Worm (Caenorhabditis elegans) whole organism, early embryonic: ENCODE data around the gene hil-1.

Source experiments
- B0310.2 ChIP-seq: sonication (generic microtip); optimal IDR thresholded peaks from 2 replicates; lab custom pipeline; 2016; ENCODE audit warnings: mild to moderate bottlenecking, missing genetic modification characterization, missing compliant biosample characterization
- F13C5.2 ChIP-seq: sonication (generic microtip); optimal IDR thresholded peaks from 2 replicates; lab custom pipeline; 2017; ENCODE audit warnings: mild to moderate bottlenecking, missing genetic modification characterization, inconsistent platforms, missing compliant biosample characterization
- aly-1 ChIP-seq: sonication (generic microtip); optimal IDR thresholded peaks from 2 replicates; lab custom pipeline; 2016; ENCODE audit warnings: missing genetic modification characterization, missing compliant biosample characterization
- ama-1 ChIP-seq: fragments of 150-350 bp; optimal IDR thresholded peaks from 2 replicates; lab custom pipeline; 2014
- ceh-13 ChIP-seq: fragments of 200-800 bp; sonication (Bioruptor generic); optimal IDR thresholded peaks from 2 replicates; lab custom pipeline; 2018; ENCODE audit warnings: mild to moderate bottlenecking, missing genetic modification characterization, missing compliant biosample characterization
- ceh-36 ChIP-seq: sonication (generic microtip); optimal IDR thresholded peaks from 2 replicates; lab custom pipeline; 2016; ENCODE audit warnings: missing genetic modification characterization, inconsistent platforms, missing compliant biosample characterization
- ets-7 ChIP-seq: sonication (generic microtip); optimal IDR thresholded peaks from 2 replicates; lab custom pipeline; 2016; ENCODE audit warnings: missing genotype, missing genetic modification characterization, missing compliant biosample characterization
- flt-1 ChIP-seq: fragments of 200-800 bp; sonication (Bioruptor generic); IDR thresholded peaks from 2 replicates; pipeline ENCODE4 v1.3.6; 2022; ENCODE audit warnings: missing genetic modification characterization, missing compliant biosample characterization
- hmbx-1 ChIP-seq: sonication (generic microtip); optimal IDR thresholded peaks from 2 replicates; lab custom pipeline; 2016; ENCODE audit warnings: mild to moderate bottlenecking, missing genetic modification characterization, missing compliant biosample characterization
- hmg-4 ChIP-seq: fragments of 200-800 bp; sonication (Bioruptor generic); optimal IDR thresholded peaks from 2 replicates; lab custom pipeline; 2018; ENCODE audit warnings: mild to moderate bottlenecking, missing genetic modification characterization, missing compliant biosample characterization
- hnd-1 ChIP-seq: sonication (generic microtip); optimal IDR thresholded peaks from 2 replicates; lab custom pipeline; 2016; ENCODE audit warnings: missing genetic modification characterization, missing compliant biosample characterization
- pes-1 ChIP-seq: fragments of 200-800 bp; sonication (Bioruptor generic); IDR thresholded peaks from 2 replicates; pipeline ENCODE4 v1.3.6; 2022; ENCODE audit warnings: missing genetic modification reagents, missing genetic modification characterization, missing compliant biosample characterization
- scrt-1 ChIP-seq: fragments of 200-800 bp; sonication (Bioruptor generic); IDR thresholded peaks from 2 replicates; pipeline ENCODE4 v1.3.6; 2022; ENCODE audit warnings: missing genetic modification characterization, missing compliant biosample characterization
- sea-1 ChIP-seq: fragments of 200-800 bp; sonication (Bioruptor generic); conservative IDR thresholded peaks from 2 replicates; pipeline ENCODE4 v1.3.6; 2022; ENCODE audit warnings: missing genetic modification characterization, missing compliant biosample characterization
- tbx-11 ChIP-seq: fragments of 200-800 bp; sonication (Bioruptor generic); IDR thresholded peaks from 2 replicates; pipeline ENCODE4 v1.3.6; 2022; ENCODE audit warnings: missing genetic modification characterization, missing compliant biosample characterization
- tbx-37 ChIP-seq: fragments of 200-800 bp; sonication (Bioruptor generic); conservative IDR thresholded peaks from 2 replicates; pipeline ENCODE4 v1.3.6; 2022; ENCODE audit warnings: missing genetic modification reagents, missing genetic modification characterization, missing compliant biosample characterization
- tra-4 ChIP-seq: sonication (generic microtip); optimal IDR thresholded peaks from 2 replicates; lab custom pipeline; 2017; ENCODE audit warnings: missing genetic modification characterization, missing compliant biosample characterization

The hil-1 gene

DNA sequence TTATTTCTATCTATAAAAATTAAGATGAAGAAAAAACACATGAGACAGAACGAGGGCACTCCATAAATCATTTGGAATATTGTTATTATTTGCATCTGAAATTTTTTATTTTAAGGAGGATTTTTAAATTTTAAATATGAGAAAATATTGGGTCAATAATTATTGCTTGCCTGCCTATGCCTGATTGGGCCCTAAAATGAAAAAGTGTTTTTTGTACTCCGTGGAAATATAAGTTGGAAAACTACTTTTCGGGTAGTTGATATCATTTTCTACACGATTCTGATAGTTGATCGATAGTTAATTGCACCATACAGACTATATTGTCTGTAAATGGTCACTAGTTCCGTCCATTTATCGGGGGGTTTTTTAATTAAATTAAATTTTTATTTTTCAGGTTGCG, 21.3 kb upstream of the hil-1 start, which contains the start of gene srg-55:
Gene srg-55, minus strand, starts transcription at position 101 of the 400 bp plus-strand sequence.
- TF ChIP-seq ama-1 (lab: Kevin White, UChicago) (no peak), scrt-1 (GFP tag; lab: Robert Waterston, UW) (no peak), hmbx-1 (tag; lab: Kevin White, UChicago) (no peak), sea-1 (GFP tag; lab: Robert Waterston, UW) (no peak), tra-4 (no peak), B0310.2 (tag; lab: Kevin White, UChicago) (no peak), tbx-11 (no peak), pes-1 (no peak), ceh-36 (tag; lab: Kevin White, UChicago) (no peak), ceh-13 (GFP tag; lab: Kevin White, UChicago) (no peak), aly-1 (no peak), tbx-37 (GFP tag; lab: Robert Waterston, UW) (no peak), ets-7 (tag; lab: Kevin White, UChicago) (no peak), hnd-1 (no peak), flt-1 (GFP tag; lab: Robert Waterston, UW) (no peak), F13C5.2 (tag; lab: Kevin White, UChicago) (no peak), hmg-4 (GFP tag; lab: Kevin White, UChicago) (no peak)

- TF ChIP-seq tra-4: no peak
- TF ChIP-seq flt-1 (GFP tag; lab: Robert Waterston, UW): no peak
- TF ChIP-seq ceh-36 (tag; lab: Kevin White, UChicago): no peak
- no peak for TF ChIP-seq tbx-11
- no peak for TF ChIP-seq F13C5.2 (tag; lab: Kevin White, UChicago)
- no peak for TF ChIP-seq sea-1 (GFP tag; lab: Robert Waterston, UW)
- TF ChIP-seq tbx-37 (GFP tag; lab: Robert Waterston, UW): no peak
- TF ChIP-seq aly-1: no peak
- no peak for TF ChIP-seq hmbx-1 (tag; lab: Kevin White, UChicago)
- no peak for TF ChIP-seq B0310.2 (tag; lab: Kevin White, UChicago)
- no peak for TF ChIP-seq ceh-13 (GFP tag; lab: Kevin White, UChicago)
- TF ChIP-seq scrt-1 (GFP tag; lab: Robert Waterston, UW): no peak
- no peak for TF ChIP-seq hnd-1
Observed at ce11 chrV:14930168-14930567, 19.4 kb upstream of the hil-1 start.

- TF ChIP-seq tbx-11 (no peak), tra-4 (no peak), ceh-13 (GFP tag; lab: Kevin White, UChicago) (no peak)
Observed at ce11 chrV:14933450-14934218, 15.9 kb upstream of the hil-1 start.

DNA sequence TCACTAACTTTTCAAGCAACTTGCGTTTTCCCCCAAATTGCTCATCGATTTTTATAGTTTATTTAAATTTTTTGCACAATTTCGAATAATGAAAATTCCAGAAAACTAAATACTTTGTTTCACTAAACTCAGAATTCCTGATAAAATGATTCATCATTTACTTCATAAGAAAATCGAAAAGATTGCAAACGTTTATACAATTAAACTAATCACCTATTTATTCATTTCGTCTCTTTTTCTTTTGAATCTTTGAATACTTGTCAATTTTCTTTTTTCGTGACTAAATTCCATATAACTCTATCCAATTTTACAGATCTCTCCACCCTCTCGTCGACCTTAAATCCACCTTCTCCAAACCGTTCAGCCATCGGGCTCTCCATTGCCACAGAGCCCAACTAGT, 13.0 kb upstream of the hil-1 start, which contains the start of gene C30G7.2:
Gene C30G7.2, plus strand, starts transcription at position 301 of the 400 bp plus-strand sequence.
- no peak for TF ChIP-seq aly-1
- no peak for TF ChIP-seq sea-1 (GFP tag; lab: Robert Waterston, UW)
- no peak for TF ChIP-seq hmbx-1 (tag; lab: Kevin White, UChicago)
- TF ChIP-seq tbx-11: no peak
- TF ChIP-seq ets-7 (tag; lab: Kevin White, UChicago): no peak
- no peak for TF ChIP-seq ceh-36 (tag; lab: Kevin White, UChicago)
- no peak for TF ChIP-seq pes-1
- TF ChIP-seq flt-1 (GFP tag; lab: Robert Waterston, UW): no peak
- no peak for TF ChIP-seq F13C5.2 (tag; lab: Kevin White, UChicago)
- no peak for TF ChIP-seq hmg-4 (GFP tag; lab: Kevin White, UChicago)
- no peak for TF ChIP-seq tra-4
- no peak for TF ChIP-seq hnd-1
- no peak for TF ChIP-seq ceh-13 (GFP tag; lab: Kevin White, UChicago)
- no peak for TF ChIP-seq ama-1 (lab: Kevin White, UChicago)
- TF ChIP-seq scrt-1 (GFP tag; lab: Robert Waterston, UW): no peak
- no peak for TF ChIP-seq B0310.2 (tag; lab: Kevin White, UChicago)

DNA sequence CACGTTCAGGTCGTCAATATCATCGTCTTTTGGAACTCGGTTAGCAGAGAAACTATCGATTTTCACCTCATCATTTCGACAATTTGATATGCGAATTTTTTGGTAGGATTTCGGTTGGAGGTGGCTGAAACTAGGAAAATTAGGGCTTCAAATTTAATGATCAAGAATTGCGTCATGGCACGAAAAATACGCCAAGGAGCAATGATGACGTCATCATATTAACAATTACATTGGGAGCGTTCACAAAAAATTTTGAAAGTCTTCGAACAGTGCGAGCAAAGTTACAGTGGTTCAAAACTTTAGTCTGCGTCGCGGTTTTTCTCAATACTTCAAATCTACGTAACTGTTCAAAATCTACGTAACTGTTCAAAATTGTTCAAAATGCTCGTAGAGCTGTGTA, 6.7 kb upstream of the hil-1 start:
- no peak for TF ChIP-seq flt-1 (GFP tag; lab: Robert Waterston, UW)
- TF ChIP-seq hnd-1: no peak
- TF ChIP-seq ets-7 (tag; lab: Kevin White, UChicago): no peak
- no peak for TF ChIP-seq ama-1 (lab: Kevin White, UChicago)
- TF ChIP-seq F13C5.2 (tag; lab: Kevin White, UChicago): no peak
- no peak for TF ChIP-seq hmbx-1 (tag; lab: Kevin White, UChicago)
- TF ChIP-seq B0310.2 (tag; lab: Kevin White, UChicago): no peak
- no peak for TF ChIP-seq sea-1 (GFP tag; lab: Robert Waterston, UW)
- no peak for TF ChIP-seq pes-1
- TF ChIP-seq tbx-37 (GFP tag; lab: Robert Waterston, UW): no peak
- TF ChIP-seq scrt-1 (GFP tag; lab: Robert Waterston, UW): no peak
- TF ChIP-seq aly-1: no peak

- TF ChIP-seq tbx-37 (GFP tag; lab: Robert Waterston, UW) (no peak), B0310.2 (tag; lab: Kevin White, UChicago) (no peak), ama-1 (lab: Kevin White, UChicago) (no peak), hmg-4 (GFP tag; lab: Kevin White, UChicago) (no peak), ets-7 (tag; lab: Kevin White, UChicago) (no peak), flt-1 (GFP tag; lab: Robert Waterston, UW) (no peak), aly-1 (no peak), tra-4 (no peak), scrt-1 (GFP tag; lab: Robert Waterston, UW) (no peak), hmbx-1 (tag; lab: Kevin White, UChicago) (no peak), sea-1 (GFP tag; lab: Robert Waterston, UW) (no peak), F13C5.2 (tag; lab: Kevin White, UChicago) (no peak), ceh-13 (GFP tag; lab: Kevin White, UChicago) (no peak), tbx-11 (no peak), hnd-1 (no peak), ceh-36 (tag; lab: Kevin White, UChicago) (no peak), pes-1 (no peak)
Observed at ce11 chrV:14943774-14944173, 5.8 kb upstream of the hil-1 start.

- TF ChIP-seq ets-7 (tag; lab: Kevin White, UChicago) (no peak), ceh-36 (tag; lab: Kevin White, UChicago) (no peak), hmg-4 (GFP tag; lab: Kevin White, UChicago) (no peak), B0310.2 (tag; lab: Kevin White, UChicago) (no peak), pes-1 (no peak), flt-1 (GFP tag; lab: Robert Waterston, UW) (no peak), aly-1 (no peak), F13C5.2 (tag; lab: Kevin White, UChicago) (no peak), tra-4 (no peak), tbx-11 (no peak), sea-1 (GFP tag; lab: Robert Waterston, UW) (no peak), hnd-1 (no peak), ama-1 (lab: Kevin White, UChicago) (no peak), tbx-37 (GFP tag; lab: Robert Waterston, UW) (no peak), ceh-13 (GFP tag; lab: Kevin White, UChicago) (no peak), hmbx-1 (tag; lab: Kevin White, UChicago) (no peak)
Observed at ce11 chrV:14945124-14945523, 4.5 kb upstream of the hil-1 start.
